Worm (Caenorhabditis elegans): ENCODE data around the gene dyf-13.

The dyf-13 gene

DNA sequence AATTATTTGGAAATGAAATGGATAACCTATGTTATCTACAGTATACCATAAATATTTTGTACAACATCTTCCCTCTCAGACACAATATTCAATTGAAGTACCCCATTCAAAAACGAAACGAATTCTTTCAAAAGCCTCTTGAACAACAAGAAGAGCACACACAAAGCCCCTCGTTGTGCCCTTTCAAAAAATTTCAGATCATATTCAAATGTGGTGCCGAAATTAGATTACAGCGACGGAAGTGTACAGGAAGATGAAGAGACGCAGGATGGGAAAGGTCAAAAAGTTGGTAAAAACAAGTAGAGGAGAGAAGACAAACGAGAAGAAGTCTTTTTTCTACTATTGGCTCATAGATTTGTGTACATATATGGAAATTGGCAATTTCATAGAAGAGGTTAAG lies 5.0 kb upstream of the dyf-13 start:
- TF ChIP-seq unc-42 (tag; optimal IDR thresholded peaks at IDR 0.05) (peak; percentile 80), ttx-3 (tag; optimal IDR thresholded peaks at IDR 0.05) (no peak)

DNA sequence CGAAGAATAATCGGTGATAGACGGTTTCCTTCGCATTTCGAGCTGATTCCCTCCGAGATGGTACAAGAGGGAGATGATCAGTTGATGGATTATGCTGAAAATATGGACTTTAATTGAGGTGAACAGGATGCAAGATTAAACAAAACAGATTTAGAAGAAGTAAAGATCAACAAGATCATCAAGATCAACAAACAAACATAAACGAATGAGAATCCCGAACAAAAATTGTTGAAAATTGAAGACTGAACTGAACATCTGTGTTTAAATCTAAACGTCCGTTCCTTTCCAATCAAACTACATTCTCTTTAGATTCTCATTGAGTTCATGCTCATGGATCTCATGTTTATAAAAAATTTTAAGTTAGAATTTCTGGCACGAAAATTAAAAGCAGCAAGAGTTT lies 3.7 kb upstream of the dyf-13 start, which contains the start of gene glc-4:
Gene glc-4, minus strand, starts transcription at position 101 of the 400 bp plus-strand sequence.
- TF ChIP-seq pag-3 (tag; optimal IDR thresholded peaks at IDR 0.05; ENCODE audit: borderline replicate concordance) (no peak), lin-11 (tag; optimal IDR thresholded peaks at IDR 0.05) (no peak), ceh-24 (tag; optimal IDR thresholded peaks at IDR 0.05) (no peak), ahr-1 (tag; optimal IDR thresholded peaks at IDR 0.05) (no peak), lim-6 (tag; optimal IDR thresholded peaks at IDR 0.05) (no peak), unc-3 (GFP tag; conservative IDR thresholded peaks at IDR 0.05) (no peak), unc-3 (tag; optimal IDR thresholded peaks at IDR 0.05) (no peak), mec-3 (tag; optimal IDR thresholded peaks at IDR 0.05; ENCODE audit: borderline replicate concordance) (no peak), che-1 (tag; optimal IDR thresholded peaks at IDR 0.05) (no peak), hlh-15 (tag; optimal IDR thresholded peaks at IDR 0.05) (no peak)

DNA sequence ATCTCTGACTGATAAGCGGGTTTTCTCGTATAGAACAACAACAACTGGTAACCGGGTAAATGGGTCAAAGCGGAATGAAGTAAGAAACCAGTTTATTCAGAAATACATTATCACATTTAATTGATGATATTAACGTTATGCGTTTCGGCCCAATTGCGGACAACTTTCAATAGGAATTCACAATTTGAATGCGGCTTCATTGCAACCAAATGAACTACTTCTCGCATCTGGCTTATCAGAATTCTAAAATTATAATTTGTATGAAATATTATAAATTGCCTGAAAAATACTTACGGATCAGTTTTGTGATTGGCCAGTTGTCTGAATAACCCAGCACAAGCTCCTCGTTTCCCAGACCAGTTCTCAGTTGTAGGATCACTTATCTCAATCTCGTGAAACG lies 2.4 kb downstream of the dyf-13 start, which contains the start of gene col-36:
Gene col-36, minus strand, starts transcription at position 101 of the 400 bp plus-strand sequence.
- TF ChIP-seq eyg-1 (tag; optimal IDR thresholded peaks at IDR 0.05): no peak
- no peak for TF ChIP-seq sox-4 (tag; optimal IDR thresholded peaks at IDR 0.05)
- TF ChIP-seq dmd-4 (tag; optimal IDR thresholded peaks at IDR 0.05; ENCODE audit: borderline replicate concordance): no peak
- no peak for TF ChIP-seq ceh-24 (tag; optimal IDR thresholded peaks at IDR 0.05)
- no peak for TF ChIP-seq ttx-3 (tag; optimal IDR thresholded peaks at IDR 0.05)

DNA sequence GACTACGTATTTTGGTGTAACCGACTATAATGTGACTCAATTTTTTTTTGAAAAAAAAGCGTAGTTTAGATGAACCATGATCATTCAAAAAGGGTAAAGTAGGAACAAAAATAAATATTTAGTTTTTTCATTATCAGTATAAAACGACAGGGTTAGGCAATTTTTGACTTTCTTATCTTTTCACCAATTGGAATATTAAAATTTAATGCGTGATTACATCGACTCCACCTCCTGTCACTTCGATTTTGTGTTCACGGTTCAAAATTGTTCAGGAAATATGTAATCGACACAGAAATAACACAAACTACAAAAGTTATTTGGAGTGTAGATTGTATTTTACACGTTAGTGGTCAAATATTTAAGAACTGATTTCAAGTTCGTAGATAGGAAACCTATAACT lies 4.4 kb downstream of the dyf-13 start:
- no peak for TF ChIP-seq elt-2 (tag; optimal IDR thresholded peaks at IDR 0.05)

DNA sequence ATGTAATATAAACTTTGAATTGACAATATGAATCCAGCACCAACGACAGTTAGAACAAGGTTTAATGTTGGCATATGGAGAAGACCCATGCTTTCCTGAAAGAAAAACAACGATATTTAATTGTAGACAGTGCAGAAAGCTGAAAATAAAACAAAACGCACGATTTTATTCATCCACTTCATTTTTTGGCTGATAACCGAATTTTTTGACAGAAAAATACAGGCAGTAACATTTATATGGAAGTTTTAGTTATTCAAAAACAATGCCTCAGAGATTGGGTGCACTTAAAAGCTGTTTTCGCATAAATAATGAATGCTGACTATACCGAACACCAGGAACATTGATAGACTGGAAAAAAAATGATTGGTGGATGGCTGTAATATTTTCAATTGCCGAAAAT lies 5.4 kb downstream of the dyf-13 start, which contains the start of gene mfsd-13.2:
Gene mfsd-13.2, minus strand, starts transcription at position 101 of the 400 bp plus-strand sequence.
- TF ChIP-seq syd-9 (tag; optimal IDR thresholded peaks at IDR 0.05) (no peak), unc-42 (tag; optimal IDR thresholded peaks at IDR 0.05) (no peak), tbx-2 (tag; optimal IDR thresholded peaks at IDR 0.05) (no peak), pqm-1 (tag; optimal IDR thresholded peaks at IDR 0.05) (no peak), hlh-30 (tag; optimal IDR thresholded peaks at IDR 0.05; ENCODE audit: insufficient read depth) (no peak), unc-3 (GFP tag; conservative IDR thresholded peaks at IDR 0.05) (no peak), unc-3 (tag; optimal IDR thresholded peaks at IDR 0.05) (no peak), odd-2 (tag; optimal IDR thresholded peaks at IDR 0.05) (no peak), ceh-6 (GFP tag; optimal IDR thresholded peaks at IDR 0.05) (no peak), mec-3 (tag; optimal IDR thresholded peaks at IDR 0.05; ENCODE audit: borderline replicate concordance) (no peak), rnt-1 (tag; optimal IDR thresholded peaks at IDR 0.05) (no peak)

DNA sequence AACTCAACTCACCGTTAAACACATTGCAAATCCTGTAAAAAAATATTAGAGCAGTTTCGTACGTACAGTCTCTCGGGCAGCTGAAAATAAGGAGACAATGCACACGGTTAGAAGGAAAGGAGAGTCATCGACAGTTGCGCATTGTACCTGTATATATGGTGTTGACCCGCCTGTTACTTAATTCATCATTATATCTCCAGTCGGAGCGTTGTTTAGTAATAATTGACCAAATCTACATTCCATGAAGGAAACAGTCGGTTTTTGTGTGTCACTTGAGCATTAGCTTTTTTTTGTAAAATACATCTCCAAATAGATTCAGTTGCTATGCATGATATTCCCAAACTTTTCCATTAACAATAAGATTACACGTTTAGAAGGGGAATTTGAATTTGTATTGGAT lies 9.6 kb downstream of the dyf-13 start, which contains the start of gene C27H5.12:
Gene C27H5.12, minus strand, starts transcription at position 101 of the 400 bp plus-strand sequence.
- TF ChIP-seq hlh-30 (tag; optimal IDR thresholded peaks at IDR 0.05; ENCODE audit: insufficient read depth) (no peak), pqm-1 (tag; optimal IDR thresholded peaks at IDR 0.05) (no peak), pat-9 (tag; optimal IDR thresholded peaks at IDR 0.05) (no peak), nhr-232 (tag; optimal IDR thresholded peaks at IDR 0.05) (no peak), ttx-3 (tag; optimal IDR thresholded peaks at IDR 0.05) (no peak), dmd-4 (tag; optimal IDR thresholded peaks at IDR 0.05; ENCODE audit: borderline replicate concordance) (no peak), ceh-9 (tag; optimal IDR thresholded peaks at IDR 0.05) (no peak), nfya-1 (tag; optimal IDR thresholded peaks at IDR 0.05) (no peak), npax-4 (tag; optimal IDR thresholded peaks at IDR 0.05) (no peak)

DNA sequence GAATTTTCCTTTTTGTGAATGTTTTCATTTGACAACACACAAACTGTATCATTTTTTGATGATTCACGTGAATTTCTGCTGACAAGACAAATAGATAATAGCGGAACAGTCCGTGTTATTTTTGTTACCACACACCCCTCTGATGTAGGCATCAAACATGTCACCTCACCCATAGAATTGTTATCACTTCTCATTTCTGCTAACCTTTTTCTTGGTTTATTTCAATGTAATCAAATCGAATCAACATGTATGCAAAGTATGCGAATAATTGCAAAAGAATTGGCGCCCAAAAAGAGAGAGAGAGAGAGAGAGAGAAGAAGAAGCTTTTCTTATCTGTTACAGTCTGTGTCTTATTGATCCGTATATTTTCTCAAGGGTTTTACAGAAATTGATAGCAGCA lies 13.7 kb downstream of the dyf-13 start:
- TF ChIP-seq eyg-1 (tag; optimal IDR thresholded peaks at IDR 0.05) (no peak), elt-2 (tag; optimal IDR thresholded peaks at IDR 0.05) (peak; percentile 61)
